Fruit fly (Drosophila melanogaster) ovary, adult (tissue): Measurements from ENCODE around the gene Rnp4F.

ENCODE experiments used
- CG17801 ChIP-seq: fragments of 200-800 bp; optimal IDR thresholded peaks from 2 replicates; lab custom pipeline; 2019; ENCODE audit warnings: missing biosample characterization, mild to moderate bottlenecking, missing genetic modification characterization, moderate library complexity; ENCODE audit not compliant: partially characterized antibody

The Rnp4F gene

dm6 chrX:5322459-5322883, at the start of gene Rnp4F:
Gene Rnp4F (minus strand): TSS chrX:5322696.
- TF ChIP-seq CG17801 (GFP tag; lab: Kevin White, UChicago): peak; percentile 49

dm6 chrX:5364031-5364430, 41.5 kb upstream of the Rnp4F start:
- TF ChIP-seq CG17801 (GFP tag; lab: Kevin White, UChicago): no peak

DNA sequence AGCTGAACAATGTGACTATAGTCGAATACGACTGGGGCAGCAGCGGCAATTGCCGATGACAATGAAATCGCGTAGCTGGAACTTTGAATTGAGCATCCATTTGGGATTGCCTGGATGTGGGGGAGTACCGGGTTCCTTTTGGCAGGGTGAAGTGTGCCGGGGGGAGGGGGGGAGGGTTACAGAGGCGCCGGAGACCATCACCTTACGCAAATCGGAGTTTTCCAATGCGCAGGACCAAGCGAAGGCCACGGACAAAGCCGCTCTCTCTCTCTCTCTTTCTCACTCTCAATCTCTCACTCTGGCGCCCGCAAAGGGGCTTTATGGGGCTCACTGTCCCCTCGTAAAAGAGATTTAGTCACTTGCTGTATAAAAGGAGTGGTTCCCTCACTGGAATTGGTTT, 40.6 kb upstream of the Rnp4F start:
- no peak for TF ChIP-seq CG17801 (GFP tag; lab: Kevin White, UChicago)

DNA sequence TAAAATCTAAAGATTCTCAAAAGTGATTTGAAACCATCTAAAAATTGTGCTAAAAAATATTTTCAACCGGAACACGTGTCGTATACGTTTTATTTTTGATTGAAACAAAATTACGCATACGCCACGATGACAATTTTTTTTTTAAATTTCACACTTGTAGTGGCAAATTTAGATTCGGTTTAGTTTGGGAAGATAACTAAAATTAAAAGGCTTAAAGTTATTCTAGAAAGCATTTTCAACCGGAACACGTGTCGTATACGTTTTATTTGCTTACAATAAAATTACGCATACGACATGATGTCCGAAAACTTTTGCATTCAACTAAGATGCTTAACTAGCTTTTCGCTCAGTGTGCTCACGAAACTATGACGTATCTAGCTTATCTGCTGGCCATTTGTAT, 36.3 kb upstream of the Rnp4F start:
- TF ChIP-seq CG17801 (GFP tag; lab: Kevin White, UChicago): no peak

DNA sequence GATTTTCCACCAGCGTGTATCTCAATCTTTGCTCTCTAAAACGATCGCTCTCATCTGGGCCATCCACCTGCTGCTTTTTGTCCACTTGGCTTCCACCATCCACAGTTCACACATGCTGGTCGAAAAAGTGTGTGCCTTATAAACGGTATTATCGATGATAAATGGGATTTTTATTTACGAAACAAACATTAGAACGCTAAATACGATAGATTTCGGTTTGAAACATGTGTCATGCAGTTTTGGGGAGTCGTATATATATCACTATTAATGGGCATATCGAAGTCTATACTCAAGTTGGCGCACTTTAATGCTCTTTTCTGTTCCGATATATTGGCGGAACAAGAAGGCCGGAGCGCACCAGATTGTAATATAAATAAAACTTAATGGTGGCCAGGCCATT, 34.5 kb upstream of the Rnp4F start:
- TF ChIP-seq CG17801 (GFP tag; lab: Kevin White, UChicago): no peak

dm6 chrX:5349899-5350575, 27.5 kb upstream of the Rnp4F start:
- TF ChIP-seq CG17801 (GFP tag; lab: Kevin White, UChicago): no peak

dm6 chrX:5339970-5340369, 17.5 kb upstream of the Rnp4F start, which contains the start of gene SK:
Gene SK (plus strand): TSS chrX:5340236.
- TF ChIP-seq CG17801 (GFP tag; lab: Kevin White, UChicago): no peak

dm6 chrX:5338435-5338834, 15.9 kb upstream of the Rnp4F start:
- TF ChIP-seq CG17801 (GFP tag; lab: Kevin White, UChicago): no peak

- TF ChIP-seq CG17801 (GFP tag; lab: Kevin White, UChicago): no peak
Measured at dm6 chrX:5337316-5337715, 14.8 kb upstream of the Rnp4F start.

DNA sequence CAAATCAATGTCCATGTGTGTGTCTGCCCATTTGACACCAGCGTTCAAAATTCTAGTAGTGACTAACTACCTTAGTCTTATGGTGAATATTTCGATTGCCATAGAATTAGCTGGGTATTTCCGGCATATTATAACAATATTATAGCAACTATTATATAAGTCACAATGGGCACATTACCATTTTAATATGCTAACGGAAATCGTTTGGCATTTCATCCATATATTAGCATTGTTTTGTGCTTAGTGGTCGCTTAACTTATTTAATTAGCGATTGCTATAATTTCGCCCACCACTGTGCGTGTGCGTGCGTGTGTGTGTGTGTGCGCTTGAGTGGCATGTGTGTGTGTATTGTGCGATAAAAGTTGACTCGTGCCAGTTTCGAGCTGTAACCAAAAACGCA, 14.2 kb upstream of the Rnp4F start:
- TF ChIP-seq CG17801 (GFP tag; lab: Kevin White, UChicago): no peak

dm6 chrX:5332259-5332862, 9.9 kb upstream of the Rnp4F start, which contains the start of gene CanB:
Gene CanB (plus strand): TSS chrX:5332499.
- TF ChIP-seq CG17801 (GFP tag; lab: Kevin White, UChicago): no peak

dm6 chrX:5329266-5329898, 6.9 kb upstream of the Rnp4F start, which contains the start of the genes CG3309 and XRCC1:
Gene CG3309 (minus strand): TSS chrX:5329347.
Gene XRCC1 (plus strand): TSS chrX:5329876.
- TF ChIP-seq CG17801 (GFP tag; lab: Kevin White, UChicago): peak; percentile 39

- no peak for TF ChIP-seq CG17801 (GFP tag; lab: Kevin White, UChicago)
Measured at dm6 chrX:5323636-5324035, 1.1 kb upstream of the Rnp4F start, which contains the start of gene Mcm3. Gene Mcm3 (plus strand): TSS chrX:5323855.

- TF ChIP-seq CG17801 (GFP tag; lab: Kevin White, UChicago): no peak
Measured at dm6 chrX:5317170-5317569, 5.3 kb downstream of the Rnp4F start, which contains the start of the genes CG15930 and Sas10. Gene CG15930 (minus strand): TSS chrX:5317295. Gene Sas10 (plus strand): TSS chrX:5317409.

DNA sequence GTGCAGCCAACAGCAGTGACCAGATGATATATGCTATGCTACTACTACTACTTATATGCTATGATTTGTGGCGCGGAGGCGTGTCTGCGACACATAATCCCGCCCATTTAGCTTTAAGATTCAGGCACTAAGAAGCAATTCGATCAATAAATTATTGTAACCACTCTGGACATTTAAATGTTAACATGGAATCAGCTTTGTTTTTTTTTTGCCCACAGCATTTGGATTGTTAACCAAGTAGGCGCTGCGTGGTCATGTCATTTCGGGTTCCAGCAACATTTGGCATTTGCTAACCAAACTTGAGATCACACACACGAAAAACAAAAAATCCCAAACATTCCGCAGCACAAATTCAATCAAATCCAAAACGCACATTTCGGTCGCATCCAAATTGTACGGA, 9.5 kb downstream of the Rnp4F start, which contains the start of gene CG4198:
TSS of gene CG4198 (plus strand) at position 301 of the 400 bp plus-strand sequence.
- TF ChIP-seq CG17801 (GFP tag; lab: Kevin White, UChicago): no peak
